Fruit fly (Drosophila melanogaster) whole organism, embryonic: ENCODE results near the gene sp3.

Experiments
- BEAF-32 ChIP-seq: fragments of 200-800 bp; sonication (Bioruptor generic); optimal IDR thresholded peaks from 3 replicates; lab custom pipeline; 2017; ENCODE audit warnings: missing biosample characterization, missing genetic modification characterization, mild to moderate bottlenecking, moderate library complexity, missing genetic modification reagents
- CG10209 ChIP-seq: fragments of 200-800 bp; sonication (Bioruptor generic); optimal IDR thresholded peaks from 3 replicates; lab custom pipeline; 2017; ENCODE audit warnings: missing biosample characterization, mild to moderate bottlenecking, missing genetic modification characterization, missing genetic modification reagents
- CG10654 ChIP-seq: fragments of 200-800 bp; sonication (Bioruptor generic); optimal IDR thresholded peaks from 2 replicates; lab custom pipeline; 2016; ENCODE audit warnings: missing biosample characterization, missing genetic modification characterization
- CG10959 ChIP-seq: fragments of 200-800 bp; sonication (Bioruptor generic); IDR thresholded peaks from 2 replicates; pipeline ENCODE4 v1.3.6; 2022; ENCODE audit warnings: missing biosample characterization, missing genetic modification characterization
- CG11085 ChIP-seq: fragments of 200-800 bp; sonication (Bioruptor generic); IDR thresholded peaks from 2 replicates; pipeline ENCODE4 v1.3.6; 2022; ENCODE audit warnings: missing biosample characterization, missing genetic modification characterization
- CG13424 ChIP-seq: fragments of 200-800 bp; sonication (Bioruptor generic); optimal IDR thresholded peaks from 2 replicates; lab custom pipeline; 2019; ENCODE audit warnings: missing biosample characterization, mild to moderate bottlenecking, missing genetic modification characterization, moderate library complexity
- CG14014 ChIP-seq: fragments of 200-800 bp; sonication (Bioruptor generic); IDR thresholded peaks from 2 replicates; pipeline ENCODE4 v1.3.6; 2022; ENCODE audit warnings: missing biosample characterization, missing genetic modification characterization
- CG15269 ChIP-seq: fragments of 200-800 bp; sonication (Bioruptor generic); optimal IDR thresholded peaks from 2 replicates; lab custom pipeline; 2018; ENCODE audit warnings: missing biosample characterization, mild to moderate bottlenecking, missing genetic modification characterization, moderate library complexity
- CG15479 ChIP-seq: fragments of 200-800 bp; sonication (Bioruptor generic); optimal IDR thresholded peaks from 3 replicates; lab custom pipeline; 2019; ENCODE audit warnings: missing biosample characterization, mild to moderate bottlenecking, missing genetic modification characterization, moderate library complexity
- CG16813 ChIP-seq: fragments of 200-800 bp; sonication (Bioruptor generic); IDR thresholded peaks from 3 replicates; pipeline ENCODE4 v1.3.6; 2022; ENCODE audit warnings: missing biosample characterization, missing genetic modification characterization; ENCODE audit not compliant: partially characterized antibody
- CG17802 ChIP-seq: fragments of 200-800 bp; sonication (Bioruptor generic); optimal IDR thresholded peaks from 2 replicates; lab custom pipeline; 2018; ENCODE audit warnings: missing biosample characterization, mild to moderate bottlenecking, missing genetic modification characterization, moderate library complexity
- CG2712 ChIP-seq: fragments of 200-800 bp; optimal IDR thresholded peaks from 3 replicates; lab custom pipeline; 2019; ENCODE audit warnings: missing biosample characterization, mild to moderate bottlenecking, missing genetic modification characterization, moderate library complexity
- CG32772 ChIP-seq: fragments of 200-800 bp; sonication (Bioruptor generic); IDR thresholded peaks from 2 replicates; pipeline ENCODE4 v1.3.6; 2022; ENCODE audit warnings: missing biosample characterization, missing genetic modification characterization
- CG4617 ChIP-seq: fragments of 200-800 bp; sonication (Bioruptor generic); optimal IDR thresholded peaks from 3 replicates; lab custom pipeline; 2016; ENCODE audit warnings: missing biosample characterization, missing genetic modification characterization, borderline replicate concordance
- CG4730 ChIP-seq: fragments of 200-800 bp; sonication (Bioruptor generic); IDR thresholded peaks from 2 replicates; pipeline ENCODE4 v1.3.6; 2022; ENCODE audit warnings: missing biosample characterization, missing genetic modification characterization
- CG4820 ChIP-seq: fragments of 200-800 bp; sonication (Bioruptor generic); optimal IDR thresholded peaks from 3 replicates; lab custom pipeline; 2016; ENCODE audit warnings: missing biosample characterization, missing genetic modification characterization
- CG8765 ChIP-seq: fragments of 200-800 bp; sonication (Bioruptor generic); IDR thresholded peaks from 2 replicates; pipeline ENCODE4 v1.3.6; 2022; ENCODE audit warnings: missing biosample characterization, missing genetic modification characterization
- CG9817 ChIP-seq: fragments of 200-800 bp; sonication (Bioruptor generic); optimal IDR thresholded peaks from 2 replicates; lab custom pipeline; 2018; ENCODE audit warnings: missing biosample characterization, mild to moderate bottlenecking, missing genetic modification characterization, moderate library complexity
- Deaf1 ChIP-seq: fragments of 200-800 bp; optimal IDR thresholded peaks from 3 replicates; lab custom pipeline; 2019; ENCODE audit warnings: missing biosample characterization, mild to moderate bottlenecking, missing genetic modification characterization, moderate library complexity
- Ets65A ChIP-seq: fragments of 200-800 bp; sonication (Bioruptor generic); peaks from one replicate; lab custom pipeline; 2016; ENCODE audit warnings: missing biosample characterization, missing genetic modification characterization
- Ets97D ChIP-seq: fragments of 200-800 bp; sonication (Bioruptor generic); optimal IDR thresholded peaks from 3 replicates; lab custom pipeline; 2016; ENCODE audit warnings: missing biosample characterization, missing genetic modification characterization
- Fer1 ChIP-seq: fragments of 200-800 bp; sonication (Bioruptor generic); optimal IDR thresholded peaks from 2 replicates; lab custom pipeline; 2017; ENCODE audit warnings: missing biosample characterization, mild to moderate bottlenecking, missing genetic modification characterization
- HLH3B ChIP-seq: fragments of 200-800 bp; sonication (Bioruptor generic); IDR thresholded peaks from 2 replicates; pipeline ENCODE4 v1.3.6; 2022; ENCODE audit warnings: missing biosample characterization, missing genetic modification characterization
- Hey ChIP-seq: fragments of 200-800 bp; sonication (Bioruptor generic); optimal IDR thresholded peaks from 3 replicates; lab custom pipeline; 2018; ENCODE audit warnings: missing biosample characterization, mild to moderate bottlenecking, missing genetic modification characterization
- HmgD ChIP-seq: fragments of 200-800 bp; sonication (Bioruptor generic); optimal IDR thresholded peaks from 3 replicates; lab custom pipeline; 2016; ENCODE audit warnings: missing biosample characterization, missing genetic modification characterization
- HmgZ ChIP-seq: fragments of 200-800 bp; sonication (Bioruptor generic); optimal IDR thresholded peaks from 2 replicates; lab custom pipeline; 2018; ENCODE audit warnings: missing biosample characterization, mild to moderate bottlenecking, missing genetic modification characterization
- Hsf ChIP-seq: fragments of 200-800 bp; sonication (Bioruptor generic); optimal IDR thresholded peaks from 3 replicates; lab custom pipeline; 2016; ENCODE audit warnings: missing biosample characterization, missing genetic modification characterization
- Max ChIP-seq: fragments of 200-800 bp; sonication (Bioruptor generic); optimal IDR thresholded peaks from 2 replicates; lab custom pipeline; 2016; ENCODE audit warnings: missing biosample characterization, mild to moderate bottlenecking, missing genetic modification characterization
- NC2α ChIP-seq: fragments of 200-800 bp; sonication (Bioruptor generic); optimal IDR thresholded peaks from 2 replicates; lab custom pipeline; 2016; ENCODE audit warnings: missing biosample characterization, missing genetic modification characterization
- Sry-β ChIP-seq: fragments of 200-800 bp; sonication (Bioruptor generic); optimal IDR thresholded peaks from 2 replicates; lab custom pipeline; 2018; ENCODE audit warnings: missing biosample characterization, mild to moderate bottlenecking, missing genetic modification characterization, moderate library complexity
- al ChIP-seq: fragments of 200-800 bp; sonication (Bioruptor generic); IDR thresholded peaks from 2 replicates; pipeline ENCODE4 v1.3.6; 2022; ENCODE audit warnings: missing biosample characterization, missing genetic modification characterization
- aop ChIP-seq: fragments of 200-800 bp; sonication (Bioruptor generic); IDR thresholded peaks from 2 replicates; pipeline ENCODE4 v1.3.6; 2022; ENCODE audit warnings: missing biosample characterization, missing genetic modification characterization
- ato ChIP-seq: fragments of 200-800 bp; sonication (Bioruptor generic); IDR thresholded peaks from 2 replicates; pipeline ENCODE4 v1.3.6; 2022; ENCODE audit warnings: missing biosample characterization, missing genetic modification characterization; ENCODE audit not compliant: partially characterized antibody
- bowl ChIP-seq: fragments of 200-800 bp; sonication (Bioruptor generic); IDR thresholded peaks from 2 replicates; pipeline ENCODE4 v1.3.6; 2022; ENCODE audit warnings: missing biosample characterization, missing genetic modification characterization
- chm ChIP-seq: fragments of 200-800 bp; sonication (Bioruptor generic); IDR thresholded peaks from 2 replicates; pipeline ENCODE4 v1.3.6; 2022; ENCODE audit warnings: missing biosample characterization, missing genetic modification characterization
- chn ChIP-seq: fragments of 200-800 bp; sonication (Bioruptor generic); optimal IDR thresholded peaks from 2 replicates; lab custom pipeline; 2016; ENCODE audit warnings: missing biosample characterization, missing genetic modification characterization
- cwo ChIP-seq: fragments of 200-800 bp; sonication (Bioruptor generic); optimal IDR thresholded peaks from 3 replicates; lab custom pipeline; 2017; ENCODE audit warnings: missing biosample characterization, missing genetic modification characterization, mild to moderate bottlenecking, moderate library complexity, missing genetic modification reagents
- dmrt99B ChIP-seq: fragments of 200-800 bp; sonication (Bioruptor generic); optimal IDR thresholded peaks from 2 replicates; lab custom pipeline; 2018; ENCODE audit warnings: missing biosample characterization, mild to moderate bottlenecking, missing genetic modification characterization, moderate library complexity
- gce ChIP-seq: fragments of 200-800 bp; sonication (Bioruptor generic); IDR thresholded peaks from 3 replicates; pipeline ENCODE4 v1.3.6; 2022; ENCODE audit warnings: missing biosample characterization, missing genetic modification characterization
- gcm ChIP-seq: fragments of 200-800 bp; sonication (Bioruptor generic); optimal IDR thresholded peaks from 2 replicates; lab custom pipeline; 2019; ENCODE audit warnings: missing biosample characterization, mild to moderate bottlenecking, missing genetic modification characterization, moderate library complexity
- grau ChIP-seq: fragments of 200-800 bp; optimal IDR thresholded peaks from 3 replicates; lab custom pipeline; 2019; ENCODE audit warnings: missing biosample characterization, mild to moderate bottlenecking, missing genetic modification characterization, moderate library complexity
- her ChIP-seq: fragments of 200-800 bp; sonication (Bioruptor generic); optimal IDR thresholded peaks from 2 replicates; lab custom pipeline; 2016; ENCODE audit warnings: missing biosample characterization, missing genetic modification characterization
- inv ChIP-seq: fragments of 200-800 bp; sonication (Bioruptor generic); IDR thresholded peaks from 2 replicates; pipeline ENCODE4 v1.3.6; 2022; ENCODE audit warnings: missing biosample characterization, missing genetic modification characterization; ENCODE audit not compliant: partially characterized antibody
- kay ChIP-seq: fragments of 200-800 bp; sonication (Bioruptor generic); optimal IDR thresholded peaks from 2 replicates; lab custom pipeline; 2016; ENCODE audit warnings: missing biosample characterization, missing genetic modification characterization
- kni ChIP-seq: fragments of 200-800 bp; sonication (Bioruptor generic); optimal IDR thresholded peaks from 3 replicates; lab custom pipeline; 2017; ENCODE audit warnings: mild to moderate bottlenecking, missing biosample characterization, missing genetic modification reagents, missing genetic modification characterization
- nmo ChIP-seq: fragments of 200-800 bp; sonication (Bioruptor generic); optimal IDR thresholded peaks from 2 replicates; lab custom pipeline; 2018; ENCODE audit warnings: missing biosample characterization, mild to moderate bottlenecking, missing genetic modification characterization, moderate library complexity
- pan ChIP-seq, 4 experiments: fragments of >200 bp in 3 of 4; fragments of 200-800 bp in 1 of 4; sonication (Bioruptor generic) in 1 of 4; optimal IDR thresholded peaks in 3 of 4; IDR thresholded peaks in 1 of 4; 2 replicates each; pipeline versions ENCODE4 v1.3.6 to Lab custom; 2017 to 2022; ENCODE audit warnings: missing biosample characterization in 2 of 4, missing genetic modification characterization in 2 of 4, mixed read lengths in 1 of 4
- phol ChIP-seq: fragments of 200-800 bp; sonication (Bioruptor generic); optimal IDR thresholded peaks from 3 replicates; lab custom pipeline; 2018; ENCODE audit warnings: missing biosample characterization, mild to moderate bottlenecking, missing genetic modification characterization, moderate library complexity
- vfl ChIP-seq: fragments of 200-800 bp; sonication (Bioruptor generic); optimal IDR thresholded peaks from 2 replicates; lab custom pipeline; 2016; ENCODE audit warnings: missing biosample characterization, missing genetic modification characterization
- wor ChIP-seq: fragments of 200-800 bp; sonication (Bioruptor generic); IDR thresholded peaks from 2 replicates; pipeline ENCODE4 v1.3.6; 2022; ENCODE audit warnings: missing biosample characterization, missing genetic modification characterization

The sp3 gene

DNA sequence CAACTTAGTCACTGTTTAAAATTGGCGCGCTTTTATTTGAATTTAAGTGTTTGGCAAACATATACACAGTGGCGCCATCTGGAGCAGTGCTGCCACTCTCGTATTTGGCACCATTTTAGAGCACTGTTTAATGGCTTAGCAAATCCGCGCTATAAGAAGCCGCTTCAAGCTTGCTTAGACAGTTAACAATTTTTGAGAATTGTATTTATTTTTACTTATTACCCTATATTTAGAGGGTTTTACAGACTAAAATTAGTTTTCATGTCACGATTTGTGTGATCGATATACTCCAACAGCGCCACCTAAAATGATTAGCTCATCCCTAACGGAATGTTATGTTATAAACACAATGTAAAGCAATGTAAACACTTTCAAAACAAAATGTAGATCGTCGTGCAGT, 38.8 kb upstream of the sp3 start, which contains the start of gene Fancm (continued):
- peak; percentile 59 for TF ChIP-seq inv
- peak; percentile 94 for TF ChIP-seq HmgD
- TF ChIP-seq CG15479 = no peak
- 0 out of 2 replicates have a peak, but pooled peaks have one; percentile 10 for TF ChIP-seq aop
- TF ChIP-seq CG4820 = peak; percentile 67
- no peak for TF ChIP-seq CG4730
- peak; percentile 77 for TF ChIP-seq vfl (GFP tag; lab: Kevin White, UChicago)
- TF ChIP-seq phol (tag; lab: Kevin White, UChicago) = peak; percentile 85
- TF ChIP-seq nmo (GFP tag; lab: Kevin White, UChicago) = peak; percentile 83
- TF ChIP-seq chm (GFP tag; lab: Robert Waterston, UW) = no peak
- peak; percentile 70 for TF ChIP-seq CG2712 (tag; lab: Kevin White, UChicago)
- TF ChIP-seq CG15269 (tag; lab: Kevin White, UChicago) = no peak
- no peak for TF ChIP-seq CG8765 (GFP tag; lab: Robert Waterston, UW)
- TF ChIP-seq cwo (GFP tag; lab: Kevin White, UChicago) = no peak
- peak; percentile 40 for TF ChIP-seq CG13424 (tag; lab: Kevin White, UChicago)
- 0 out of 2 replicates have a peak, but pooled peaks have one; percentile 10 for TF ChIP-seq ato (GFP tag; lab: Robert Waterston, UW)
- peak; percentile 29 for TF ChIP-seq NC2α (GFP tag; lab: Kevin White, UChicago)
- TF ChIP-seq CG10959 (GFP tag; lab: Robert Waterston, UW) = no peak
- TF ChIP-seq Max (GFP tag; lab: Kevin White, UChicago) = peak; percentile 55
- peak; percentile 39 for TF ChIP-seq kni (GFP tag; lab: Kevin White, UChicago)
- no peak for TF ChIP-seq dmrt99B (tag; lab: Kevin White, UChicago)
- TF ChIP-seq CG10209 (GFP tag; lab: Kevin White, UChicago) = peak; percentile 63
- TF ChIP-seq gcm (GFP tag; lab: Kevin White, UChicago) = no peak
- peak; percentile 47 for TF ChIP-seq kay (GFP tag; lab: Kevin White, UChicago)
- peak; percentile 83 for TF ChIP-seq chn (GFP tag; lab: Kevin White, UChicago)
- peak; percentile 93 for TF ChIP-seq Ets97D (GFP tag; lab: Kevin White, UChicago)
- TF ChIP-seq bowl (GFP tag; lab: Robert Waterston, UW) = no peak
- TF ChIP-seq her (GFP tag; lab: Kevin White, UChicago) = peak; percentile 62
- TF ChIP-seq BEAF-32 = peak; percentile 82
- peak; percentile 10 for TF ChIP-seq Sry-β
- peak; percentile 61 for TF ChIP-seq grau (tag; lab: Kevin White, UChicago)
- peak; percentile 62 for TF ChIP-seq CG9817 (tag; lab: Kevin White, UChicago)
- peak; percentile 63 for TF ChIP-seq CG16813 (GFP tag; lab: Robert Waterston, UW)
- TF ChIP-seq wor (GFP tag; lab: Robert Waterston, UW) = no peak
- TF ChIP-seq CG32772 (GFP tag; lab: Robert Waterston, UW) = peak; percentile 27; the same call in 1 of the 2 replicates
- peak; percentile 74 for TF ChIP-seq Hsf (GFP tag; lab: Kevin White, UChicago)
- peak; percentile 27 for TF ChIP-seq CG17802 (tag; lab: Kevin White, UChicago)
- peak; percentile 52; the same call in 1 of the 3 replicates for TF ChIP-seq gce
- TF ChIP-seq Fer1 (GFP tag; lab: Kevin White, UChicago) = no peak
- TF ChIP-seq al (GFP tag; lab: Robert Waterston, UW) = peak; percentile 49; the same call in 1 of the 2 replicates
- peak; percentile 47 for TF ChIP-seq CG14014 (GFP tag; lab: Robert Waterston, UW)
- peak; percentile 13; the same call in 1 of the 2 replicates for TF ChIP-seq HLH3B (GFP tag; lab: Robert Waterston, UW)
- no peak for TF ChIP-seq pan (optimal IDR thresholded peaks at IDR 0.05; lab: Kevin White, UChicago)
- peak in 1 of 2 experiments; percentile 13 for TF ChIP-seq pan (GFP tag; optimal IDR thresholded peaks at IDR 0.05 in 1 of 2, IDR thresholded peaks at IDR 0.05 in 1 of 2)
- TF ChIP-seq Deaf1 (tag; lab: Kevin White, UChicago) = no peak
- peak; percentile 54 for TF ChIP-seq CG10654 (GFP tag; lab: Kevin White, UChicago)
- peak; percentile 49 for TF ChIP-seq CG4617 (GFP tag; lab: Kevin White, UChicago)
- peak; percentile 55; the same call in 1 of the 2 replicates for TF ChIP-seq CG11085 (GFP tag; lab: Robert Waterston, UW)
- peak; percentile 98 for TF ChIP-seq Ets65A
- TF ChIP-seq HmgZ = peak; percentile 83
- no peak for TF ChIP-seq Hey
